Fruit fly (Drosophila melanogaster): Measurements from ENCODE around the gene CG14443.

The CG14443 gene

dm6 chrX:6590681-6591289 lies 43.0 kb upstream of the CG14443 start, which contains the start of gene Pat1 (continued):
- TF ChIP-seq gro (GFP tag; optimal IDR thresholded peaks at IDR 0.05) (peak; percentile 39), Nf-YA (GFP tag; IDR thresholded peaks at IDR 0.05) (no peak), ems (GFP tag; optimal IDR thresholded peaks at IDR 0.05) (no peak), Atf6 (GFP tag; IDR thresholded peaks at IDR 0.05) (no peak), CG6689 (GFP tag; IDR thresholded peaks at IDR 0.05) (no peak), CG3163 (GFP tag; optimal IDR thresholded peaks at IDR 0.05) (no peak), C15 (GFP tag; IDR thresholded peaks at IDR 0.05) (no peak), Dfd (GFP tag; optimal IDR thresholded peaks at IDR 0.05) (no peak), prd (optimal IDR thresholded peaks at IDR 0.05) (no peak), prd (GFP tag; IDR thresholded peaks at IDR 0.05) (no peak), CG8478 (optimal IDR thresholded peaks at IDR 0.05) (no peak), Dad (GFP tag; optimal IDR thresholded peaks at IDR 0.05) (no peak), al (GFP tag; IDR thresholded peaks at IDR 0.05) (no peak), CG11560 (tag; IDR thresholded peaks at IDR 0.05) (no peak), CG7372 (GFP tag; IDR thresholded peaks at IDR 0.05) (no peak), CG15073 (GFP tag; optimal IDR thresholded peaks at IDR 0.05) (no peak), CG10979 (tag; optimal IDR thresholded peaks at IDR 0.05) (no peak), gcm2 (GFP tag; optimal IDR thresholded peaks at IDR 0.05) (no peak), sim (GFP tag; IDR thresholded peaks at IDR 0.05) (no peak), D19A (tag; optimal IDR thresholded peaks at IDR 0.05) (no peak), grau (tag; optimal IDR thresholded peaks at IDR 0.05) (peak; percentile 19), CG3281 (GFP tag; optimal IDR thresholded peaks at IDR 0.05) (no peak), caup (GFP tag; optimal IDR thresholded peaks at IDR 0.05; ENCODE audit: severe bottlenecking) (no peak), CG7839 (tag; optimal IDR thresholded peaks at IDR 0.05) (no peak), CG32767 (GFP tag; IDR thresholded peaks at IDR 0.05) (0 out of 2 replicates have a peak, but pooled peaks have one; percentile 25), kah (GFP tag; optimal IDR thresholded peaks at IDR 0.05) (no peak), CG7928 (GFP tag; optimal IDR thresholded peaks at IDR 0.05) (peak; percentile 31), CG9609 (GFP tag; optimal IDR thresholded peaks at IDR 0.05) (no peak), CG4617 (GFP tag; optimal IDR thresholded peaks at IDR 0.05; ENCODE audit: borderline replicate concordance) (peak; percentile 76), Scr (GFP tag; IDR thresholded peaks at IDR 0.05; ENCODE audit: partially characterized antibody) (peak; percentile 84), CG14667 (GFP tag; IDR thresholded peaks at IDR 0.05) (no peak), pnt (GFP tag; optimal IDR thresholded peaks at IDR 0.05) (no peak), hbn (GFP tag; IDR thresholded peaks at IDR 0.05; ENCODE audit: partially characterized antibody) (peak; percentile 80), YL-1 (GFP tag; optimal IDR thresholded peaks at IDR 0.05) (peak; percentile 80), klu (GFP tag; IDR thresholded peaks at IDR 0.05) (no peak), mld (GFP tag; IDR thresholded peaks at IDR 0.05; ENCODE audit: partially characterized antibody) (peak; percentile 62; the same call in 1 of the 3 replicates), CG3407 (GFP tag; optimal IDR thresholded peaks at IDR 0.05) (no peak), CG17385 (GFP tag; optimal IDR thresholded peaks at IDR 0.05) (no peak), eve (GFP tag; optimal IDR thresholded peaks at IDR 0.05) (no peak), CG16813 (GFP tag; IDR thresholded peaks at IDR 0.05; ENCODE audit: partially characterized antibody) (peak; percentile 85), CG18476 (GFP tag; optimal IDR thresholded peaks at IDR 0.05) (no peak), CG12104 (GFP tag; optimal IDR thresholded peaks at IDR 0.05) (no peak), CG2116 (GFP tag; optimal IDR thresholded peaks at IDR 0.05) (peak; percentile 97), CG11695 (GFP tag; IDR thresholded peaks at IDR 0.05) (no peak), so (GFP tag; IDR thresholded peaks at IDR 0.05) (no peak), Hand (GFP tag; optimal IDR thresholded peaks at IDR 0.05) (no peak), CG8359 (GFP tag; optimal IDR thresholded peaks at IDR 0.05; ENCODE audit: borderline replicate concordance) (no peak), NFAT (GFP tag; IDR thresholded peaks at IDR 0.05) (0 out of 2 replicates have a peak, but pooled peaks have one; percentile 15), inv (GFP tag; IDR thresholded peaks at IDR 0.05; ENCODE audit: partially characterized antibody) (peak; percentile 78), CG8290 (GFP tag; optimal IDR thresholded peaks at IDR 0.05) (peak; percentile 7), CG8290 (tag; optimal IDR thresholded peaks at IDR 0.05) (peak in 1 of 2 experiments; percentile 77)

Measured in whole organism, embryonic.